Fruit fly (Drosophila melanogaster) whole organism, embryonic: ENCODE results near the gene CG1172.
A peak's percentile ranks its signal among the peaks of the same experiment; 100 is the strongest.

Experiments
- Bgb ChIP-seq: fragments of 200-800 bp; sonication (Bioruptor generic); IDR thresholded peaks from 2 replicates; pipeline ENCODE4 v1.3.6; 2022; ENCODE audit warnings: missing biosample characterization, missing genetic modification characterization; ENCODE audit not compliant: partially characterized antibody
- CG10147 ChIP-seq: fragments of 200-800 bp; sonication (Bioruptor generic); optimal IDR thresholded peaks from 2 replicates; lab custom pipeline; 2019; ENCODE audit warnings: missing biosample characterization, mild to moderate bottlenecking, missing genetic modification characterization, moderate library complexity
- CG1024 ChIP-seq: fragments of 200-800 bp; sonication (Bioruptor generic); IDR thresholded peaks from 2 replicates; pipeline ENCODE4 v1.3.6; 2022; ENCODE audit warnings: missing biosample characterization, missing genetic modification characterization
- CG10366 ChIP-seq: fragments of 200-800 bp; sonication (Bioruptor generic); IDR thresholded peaks from 2 replicates; pipeline ENCODE4 v1.3.6; 2022; ENCODE audit warnings: missing biosample characterization, missing genetic modification characterization
- CG10543 ChIP-seq: fragments of 200-800 bp; sonication (Bioruptor generic); optimal IDR thresholded peaks from 3 replicates; lab custom pipeline; 2017; ENCODE audit warnings: missing biosample characterization, mild to moderate bottlenecking, missing genetic modification characterization, moderate library complexity
- CG12071 ChIP-seq: fragments of 200-800 bp; sonication (Bioruptor generic); optimal IDR thresholded peaks from 3 replicates; lab custom pipeline; 2018; ENCODE audit warnings: missing biosample characterization, mild to moderate bottlenecking, missing genetic modification characterization
- CG12155 ChIP-seq: fragments of 200-800 bp; sonication (Bioruptor generic); optimal IDR thresholded peaks from 3 replicates; lab custom pipeline; 2016; ENCODE audit warnings: missing biosample characterization, missing genetic modification characterization
- CG13624 ChIP-seq: fragments of 200-800 bp; sonication (Bioruptor generic); optimal IDR thresholded peaks from 2 replicates; lab custom pipeline; 2016; ENCODE audit warnings: missing biosample characterization, missing genetic modification characterization
- CG14860 ChIP-seq: fragments of 200-800 bp; sonication (Bioruptor generic); IDR thresholded peaks from 3 replicates; pipeline ENCODE4 v1.3.6; 2022; ENCODE audit warnings: missing biosample characterization, missing genetic modification characterization; ENCODE audit not compliant: partially characterized antibody
- CG15696 ChIP-seq: fragments of 200-800 bp; sonication (Bioruptor generic); optimal IDR thresholded peaks from 2 replicates; lab custom pipeline; 2019; ENCODE audit warnings: missing biosample characterization, mild to moderate bottlenecking, missing genetic modification characterization, moderate library complexity
- CG1603 ChIP-seq: fragments of 200-800 bp; sonication (Bioruptor generic); optimal IDR thresholded peaks from 2 replicates; lab custom pipeline; 2019; ENCODE audit warnings: missing biosample characterization, mild to moderate bottlenecking, missing genetic modification characterization, moderate library complexity
- CG2116 ChIP-seq: fragments of 200-800 bp; sonication (Bioruptor generic); optimal IDR thresholded peaks from 3 replicates; lab custom pipeline; 2018; ENCODE audit warnings: missing biosample characterization, mild to moderate bottlenecking, missing genetic modification characterization
- CG31224 ChIP-seq: fragments of 200-800 bp; sonication (Bioruptor generic); IDR thresholded peaks from 2 replicates; pipeline ENCODE4 v1.3.6; 2022; ENCODE audit warnings: missing biosample characterization, missing genetic modification characterization
- CG3726 ChIP-seq: fragments of 200-800 bp; sonication (Bioruptor generic); IDR thresholded peaks from 3 replicates; pipeline ENCODE4, ENCODE4 v1.3.6; 2022; ENCODE audit warnings: missing biosample characterization, missing genetic modification characterization
- CG4617 ChIP-seq: fragments of 200-800 bp; sonication (Bioruptor generic); optimal IDR thresholded peaks from 3 replicates; lab custom pipeline; 2016; ENCODE audit warnings: missing biosample characterization, missing genetic modification characterization, borderline replicate concordance
- CG7786 ChIP-seq: fragments of 200-800 bp; sonication (Bioruptor generic); optimal IDR thresholded peaks from 2 replicates; lab custom pipeline; 2016; ENCODE audit warnings: missing biosample characterization, missing genetic modification characterization
- CG7928 ChIP-seq: fragments of 200-800 bp; sonication (Bioruptor generic); optimal IDR thresholded peaks from 2 replicates; lab custom pipeline; 2017; ENCODE audit warnings: missing biosample characterization, mild to moderate bottlenecking, missing genetic modification characterization
- CG8359 ChIP-seq: fragments of 200-800 bp; sonication (Bioruptor generic); optimal IDR thresholded peaks from 2 replicates; lab custom pipeline; 2017; ENCODE audit warnings: missing biosample characterization, mild to moderate bottlenecking, missing genetic modification characterization, borderline replicate concordance
- Dad ChIP-seq: fragments of 200-800 bp; sonication (Bioruptor generic); optimal IDR thresholded peaks from 3 replicates; lab custom pipeline; 2016; ENCODE audit warnings: missing biosample characterization, missing genetic modification characterization
- Dbx ChIP-seq: fragments of 200-800 bp; sonication (Bioruptor generic); IDR thresholded peaks from 3 replicates; pipeline ENCODE4 v1.3.6; 2022; ENCODE audit warnings: missing biosample characterization, missing genetic modification characterization
- Dp ChIP-seq: fragments of 200-800 bp; sonication (Bioruptor generic); optimal IDR thresholded peaks from 2 replicates; lab custom pipeline; 2018; ENCODE audit warnings: missing biosample characterization, mild to moderate bottlenecking, missing genetic modification characterization, moderate library complexity
- Fer2 ChIP-seq: fragments of 200-800 bp; sonication (Bioruptor generic); optimal IDR thresholded peaks from 2 replicates; lab custom pipeline; 2018; ENCODE audit warnings: missing biosample characterization, mild to moderate bottlenecking, missing genetic modification characterization, moderate library complexity
- Gsc ChIP-seq: fragments of 200-800 bp; sonication (Bioruptor generic); IDR thresholded peaks from 2 replicates; pipeline ENCODE4 v1.3.6; 2022; ENCODE audit warnings: missing biosample characterization, missing genetic modification characterization
- H15 ChIP-seq: fragments of 200-800 bp; sonication (Bioruptor generic); IDR thresholded peaks from 3 replicates; pipeline ENCODE4 v1.3.6; 2022; ENCODE audit warnings: missing biosample characterization, missing genetic modification characterization
- HLH4C ChIP-seq: fragments of 200-800 bp; sonication (Bioruptor generic); IDR thresholded peaks from 3 replicates; pipeline ENCODE4 v1.3.6; 2022; ENCODE audit warnings: missing biosample characterization, missing genetic modification characterization; ENCODE audit not compliant: partially characterized antibody
- Nf-YB ChIP-seq: fragments of 200-800 bp; sonication (Bioruptor generic); optimal IDR thresholded peaks from 3 replicates; lab custom pipeline; 2019; ENCODE audit warnings: missing biosample characterization, mild to moderate bottlenecking, missing genetic modification characterization, moderate library complexity
- Rx ChIP-seq: fragments of 200-800 bp; sonication (Bioruptor generic); IDR thresholded peaks from 2 replicates; pipeline ENCODE4 v1.3.6; 2022; ENCODE audit warnings: missing biosample characterization, missing genetic modification characterization
- cas ChIP-seq: fragments of 200-800 bp; sonication (Bioruptor generic); IDR thresholded peaks from 2 replicates; pipeline ENCODE4 v1.3.6; 2022; ENCODE audit warnings: missing biosample characterization, missing genetic modification characterization
- cato ChIP-seq: fragments of 200-800 bp; sonication (Bioruptor generic); optimal IDR thresholded peaks from 2 replicates; lab custom pipeline; 2016; ENCODE audit warnings: missing biosample characterization, missing genetic modification characterization, borderline replicate concordance
- caup ChIP-seq: fragments of 200-800 bp; sonication (Bioruptor generic); optimal IDR thresholded peaks from 3 replicates; lab custom pipeline; 2017; ENCODE audit warnings: missing biosample characterization, mild to moderate bottlenecking, missing genetic modification characterization, moderate library complexity; ENCODE audit not compliant: severe bottlenecking
- chm ChIP-seq: fragments of 200-800 bp; sonication (Bioruptor generic); IDR thresholded peaks from 2 replicates; pipeline ENCODE4 v1.3.6; 2022; ENCODE audit warnings: missing biosample characterization, missing genetic modification characterization
- chn ChIP-seq: fragments of 200-800 bp; sonication (Bioruptor generic); optimal IDR thresholded peaks from 2 replicates; lab custom pipeline; 2016; ENCODE audit warnings: missing biosample characterization, missing genetic modification characterization
- crp ChIP-seq, 2 experiments: fragments of 200-800 bp; sonication (Bioruptor generic); optimal IDR thresholded peaks; 2 replicates in 1 of 2; 3 replicates in 1 of 2; lab custom pipeline; 2017; ENCODE audit warnings: missing biosample characterization in 2 of 2, missing genetic modification characterization in 2 of 2, mild to moderate bottlenecking in 1 of 2, moderate library complexity in 1 of 2
- dysf ChIP-seq: fragments of 200-800 bp; sonication (Bioruptor generic); IDR thresholded peaks from 3 replicates; pipeline ENCODE4 v1.3.6; 2022; ENCODE audit warnings: missing biosample characterization, missing genetic modification characterization
- gce ChIP-seq: fragments of 200-800 bp; sonication (Bioruptor generic); IDR thresholded peaks from 3 replicates; pipeline ENCODE4 v1.3.6; 2022; ENCODE audit warnings: missing biosample characterization, missing genetic modification characterization
- grau ChIP-seq: fragments of 200-800 bp; optimal IDR thresholded peaks from 3 replicates; lab custom pipeline; 2019; ENCODE audit warnings: missing biosample characterization, mild to moderate bottlenecking, missing genetic modification characterization, moderate library complexity
- grn ChIP-seq: fragments of 200-800 bp; sonication (Bioruptor generic); optimal IDR thresholded peaks from 3 replicates; lab custom pipeline; 2017; ENCODE audit warnings: missing biosample characterization, missing genetic modification characterization
- insv ChIP-seq, 2 experiments: fragments of 200-800 bp; sonication (Bioruptor generic); optimal IDR thresholded peaks; 3 replicates each; lab custom pipeline; 2016 to 2018; ENCODE audit warnings: missing biosample characterization in 2 of 2, missing genetic modification characterization in 2 of 2
- jing ChIP-seq: fragments of 200-800 bp; sonication (Bioruptor generic); optimal IDR thresholded peaks from 2 replicates; lab custom pipeline; 2018; ENCODE audit warnings: missing biosample characterization, mild to moderate bottlenecking, missing genetic modification characterization
- ken ChIP-seq: fragments of 200-800 bp; sonication (Bioruptor generic); IDR thresholded peaks from 3 replicates; pipeline ENCODE4 v1.3.6; 2022; ENCODE audit warnings: missing biosample characterization, missing genetic modification characterization
- lbe ChIP-seq: fragments of 200-800 bp; sonication (Bioruptor generic); optimal IDR thresholded peaks from 2 replicates; lab custom pipeline; 2016; ENCODE audit warnings: missing biosample characterization, mild to moderate bottlenecking, missing genetic modification characterization
- lilli ChIP-seq: fragments of 200-800 bp; sonication (Bioruptor generic); optimal IDR thresholded peaks from 3 replicates; lab custom pipeline; 2016; ENCODE audit warnings: missing biosample characterization, missing genetic modification characterization
- lola ChIP-seq, 3 experiments: fragments of >200 bp in 2 of 3; fragments of 200-800 bp in 1 of 3; sonication (Bioruptor generic) in 1 of 3; optimal IDR thresholded peaks; 2 replicates each; lab custom pipeline; 2017 to 2019; ENCODE audit warnings: missing biosample characterization in 3 of 3, missing genetic modification characterization in 3 of 3, mild to moderate bottlenecking in 1 of 3, moderate library complexity in 1 of 3
- lov ChIP-seq, 2 experiments: fragments of 200-800 bp in 1 of 2; fragments of >200 bp in 1 of 2; sonication (Bioruptor generic) in 1 of 2; IDR thresholded peaks in 1 of 2; optimal IDR thresholded peaks in 1 of 2; 2 replicates in 1 of 2; 3 replicates in 1 of 2; pipeline versions ENCODE4 v1.3.6 to Lab custom; 2017 to 2022; ENCODE audit warnings: missing biosample characterization in 1 of 2, missing genetic modification characterization in 1 of 2
- nau ChIP-seq: fragments of 200-800 bp; sonication (Bioruptor generic); optimal IDR thresholded peaks from 3 replicates; lab custom pipeline; 2017; ENCODE audit warnings: missing biosample characterization, mild to moderate bottlenecking, missing genetic modification characterization, missing genetic modification reagents
- otp ChIP-seq: fragments of 200-800 bp; sonication (Bioruptor generic); IDR thresholded peaks from 3 replicates; pipeline ENCODE4, ENCODE4 v1.3.6; 2022; ENCODE audit warnings: missing biosample characterization, missing genetic modification characterization
- pho ChIP-seq: fragments of 200-800 bp; sonication (Bioruptor generic); optimal IDR thresholded peaks from 2 replicates; lab custom pipeline; 2016; ENCODE audit warnings: missing biosample characterization, missing genetic modification characterization
- phol ChIP-seq: fragments of 200-800 bp; sonication (Bioruptor generic); optimal IDR thresholded peaks from 3 replicates; lab custom pipeline; 2018; ENCODE audit warnings: missing biosample characterization, mild to moderate bottlenecking, missing genetic modification characterization, moderate library complexity
- vfl ChIP-seq: fragments of 200-800 bp; sonication (Bioruptor generic); optimal IDR thresholded peaks from 2 replicates; lab custom pipeline; 2016; ENCODE audit warnings: missing biosample characterization, missing genetic modification characterization

Gene CG1172

DNA sequence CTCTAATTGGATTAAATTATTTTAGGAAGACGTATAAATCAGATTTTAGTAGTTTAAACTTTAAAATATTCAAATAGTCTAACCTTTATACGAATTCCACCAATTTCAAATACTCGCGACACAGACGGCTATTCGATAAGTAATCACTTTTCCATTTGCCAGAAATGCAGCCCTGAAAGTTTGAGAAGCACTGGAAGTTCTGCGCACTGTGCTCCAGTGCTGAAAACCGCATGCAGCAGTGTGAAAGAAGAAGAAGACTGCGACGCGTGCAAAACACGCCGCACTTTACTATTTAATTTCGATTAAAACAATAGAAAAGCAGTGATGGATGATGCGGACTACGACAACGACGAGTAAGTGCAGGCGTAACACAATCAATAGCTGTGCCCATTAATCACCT lies 22.2 kb upstream of the CG1172 start, which contains the start of gene Polr2F (continued):
- TF ChIP-seq grau (tag; lab: Kevin White, UChicago) (peak; percentile 76), vfl (peak; percentile 91), Nf-YB (no peak), insv (GFP tag; optimal IDR thresholded peaks at IDR 0.05; lab: Kevin White, UChicago) (peak in 1 of 2 experiments; percentile 70), Rx (GFP tag; lab: Robert Waterston, UW) (peak; percentile 45; the same call in 1 of the 2 replicates), cas (GFP tag; lab: Robert Waterston, UW) (peak; percentile 78), CG1024 (GFP tag; lab: Robert Waterston, UW) (peak; percentile 53), CG2116 (GFP tag; lab: Kevin White, UChicago) (peak; percentile 100), lola (GFP tag; optimal IDR thresholded peaks at IDR 0.05; lab: Kevin White, UChicago) (peak in 1 of 3 experiments; percentile 51), phol (tag; lab: Kevin White, UChicago) (peak; percentile 78), otp (GFP tag; lab: Robert Waterston, UW) (peak; percentile 37; the same call in 1 of the 3 replicates), CG1603 (tag; lab: Kevin White, UChicago) (peak; percentile 90), lilli (GFP tag; lab: Kevin White, UChicago) (peak; percentile 95), Gsc (GFP tag; lab: Robert Waterston, UW) (no peak), pho (GFP tag; lab: Kevin White, UChicago) (peak; percentile 91), dysf (GFP tag; lab: Robert Waterston, UW) (peak; percentile 73), CG10366 (GFP tag; lab: Robert Waterston, UW) (peak; percentile 64), CG4617 (GFP tag; lab: Kevin White, UChicago) (peak; percentile 98), gce (GFP tag; lab: Robert Waterston, UW) (no peak), Dbx (peak; percentile 94), CG15696 (tag; lab: Kevin White, UChicago) (peak; percentile 67), Bgb (GFP tag; lab: Robert Waterston, UW) (peak; percentile 63), cato (peak; percentile 71), CG7786 (GFP tag; lab: Kevin White, UChicago) (peak; percentile 93), Dad (GFP tag; lab: Kevin White, UChicago) (peak; percentile 93), ken (GFP tag; lab: Robert Waterston, UW) (peak; percentile 87), CG7928 (GFP tag; lab: Kevin White, UChicago) (peak; percentile 92), CG3726 (peak; percentile 17; the same call in 1 of the 3 replicates), HLH4C (GFP tag; lab: Robert Waterston, UW) (no peak), H15 (peak; percentile 84), CG8359 (GFP tag; lab: Kevin White, UChicago) (no peak), CG13624 (GFP tag; lab: Kevin White, UChicago) (peak; percentile 94), CG12155 (GFP tag; lab: Kevin White, UChicago) (peak; percentile 89), CG12071 (GFP tag; lab: Kevin White, UChicago) (peak; percentile 54), chm (GFP tag; lab: Robert Waterston, UW) (peak; percentile 69), CG14860 (GFP tag; lab: Robert Waterston, UW) (no peak), CG10147 (GFP tag; lab: Kevin White, UChicago) (peak; percentile 69), chn (GFP tag; lab: Kevin White, UChicago) (peak; percentile 93), grn (GFP tag; lab: Kevin White, UChicago) (no peak), CG31224 (GFP tag; lab: Robert Waterston, UW) (0 out of 2 replicates have a peak, but pooled peaks have one; percentile 26), lbe (GFP tag; lab: Kevin White, UChicago) (peak; percentile 65), jing (no peak), nau (GFP tag; lab: Kevin White, UChicago) (no peak), caup (GFP tag; lab: Kevin White, UChicago) (peak; percentile 92), CG10543 (GFP tag; lab: Kevin White, UChicago) (peak; percentile 82), Dp (GFP tag; lab: Kevin White, UChicago) (peak; percentile 95), crp (GFP tag; optimal IDR thresholded peaks at IDR 0.05; lab: Kevin White, UChicago) (peak in 1 of 2 experiments; percentile 41), Fer2 (tag; lab: Kevin White, UChicago) (peak; percentile 59), lov (optimal IDR thresholded peaks at IDR 0.05; lab: Kevin White, UChicago) (no peak), lov (GFP tag; IDR thresholded peaks at IDR 0.05; lab: Robert Waterston, UW) (0 out of 3 replicates have a peak, but pooled peaks have one; percentile 55)
